Fruit fly (Drosophila melanogaster): ENCODE results near the gene CG14130.

The CG14130 gene

DNA sequence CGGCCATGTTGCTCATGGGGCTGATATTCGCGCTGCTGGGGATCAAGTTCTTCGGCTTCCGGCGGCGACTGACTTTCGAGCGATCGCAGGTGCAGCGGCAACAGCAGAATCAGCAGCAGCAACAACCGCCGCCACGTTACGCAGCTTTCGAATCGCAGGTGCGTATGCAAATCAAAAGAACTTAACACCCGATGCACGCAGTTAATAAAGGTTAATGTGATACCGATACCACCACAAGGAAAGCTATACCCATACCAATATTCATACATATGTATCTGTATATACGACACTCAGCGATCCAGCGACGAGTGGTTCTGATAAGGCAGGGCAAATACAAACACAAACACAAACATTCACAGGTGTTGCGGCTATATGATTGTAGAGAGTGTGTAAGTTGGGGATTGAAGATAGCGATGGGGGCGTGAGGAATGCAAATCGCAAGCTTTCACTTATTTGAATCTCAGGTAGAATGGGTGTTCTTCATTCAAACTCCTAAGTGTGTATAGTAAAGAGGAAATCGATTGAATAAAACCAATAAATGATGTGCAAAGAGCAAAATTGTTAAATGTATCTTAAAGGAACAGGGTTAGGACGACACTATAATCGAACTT lies 37.8 kb upstream of the CG14130 start:
- TF ChIP-seq rn (GFP tag; IDR thresholded peaks at IDR 0.05) (no peak), CG4496 (GFP tag; IDR thresholded peaks at IDR 0.05) (0 out of 3 replicates have a peak, but pooled peaks have one; percentile 28), EcR (GFP tag; optimal IDR thresholded peaks at IDR 0.05) (peak; percentile 7)

DNA sequence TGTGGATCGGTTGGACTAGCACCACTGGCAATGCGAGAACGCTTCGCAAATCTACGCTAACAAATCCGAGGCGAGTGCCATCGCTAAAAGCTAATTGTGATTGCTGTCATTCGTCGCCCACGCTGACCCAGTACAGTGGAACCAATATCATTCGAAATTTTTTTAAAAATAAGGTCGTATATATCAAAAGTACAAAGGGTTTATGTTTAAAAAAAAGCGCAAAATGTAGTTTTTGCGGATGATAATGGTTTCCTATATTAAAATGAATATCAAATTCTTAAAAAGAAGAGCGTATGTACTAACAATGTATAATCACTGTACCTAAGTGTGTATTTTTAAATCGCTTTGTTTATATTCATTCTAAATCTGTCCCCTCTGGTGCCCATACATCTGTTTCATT lies 30.0 kb upstream of the CG14130 start:
- TF ChIP-seq CG17806 (tag; optimal IDR thresholded peaks at IDR 0.05): no peak
- TF ChIP-seq CG15710 (tag; optimal IDR thresholded peaks at IDR 0.05): no peak
- no peak for TF ChIP-seq Snoo (tag; optimal IDR thresholded peaks at IDR 0.05)
- TF ChIP-seq CG32121 (GFP tag; IDR thresholded peaks at IDR 0.05): peak; percentile 85
- peak; percentile 48; the same call in 2 of the 3 replicates for TF ChIP-seq CG4496 (GFP tag; IDR thresholded peaks at IDR 0.05)
- TF ChIP-seq rn (GFP tag; IDR thresholded peaks at IDR 0.05): 0 out of 2 replicates have a peak, but pooled peaks have one; percentile 15
- peak; percentile 49 for TF ChIP-seq Ets98B (GFP tag; IDR thresholded peaks at IDR 0.05)
- no peak for TF ChIP-seq CG12605 (GFP tag; IDR thresholded peaks at IDR 0.05)

- no peak for TF ChIP-seq CG8159 (tag; optimal IDR thresholded peaks at IDR 0.05)
- TF ChIP-seq CG8301 (tag; optimal IDR thresholded peaks at IDR 0.05): no peak
- TF ChIP-seq CG32121 (GFP tag; IDR thresholded peaks at IDR 0.05): no peak
- no peak for TF ChIP-seq EcR (GFP tag; optimal IDR thresholded peaks at IDR 0.05)
These were observed 27.0 kb upstream of the CG14130 start for dm6 chr3L:11788195-11788594.

- TF ChIP-seq CG12605 (GFP tag; IDR thresholded peaks at IDR 0.05) (no peak), Ets98B (GFP tag; IDR thresholded peaks at IDR 0.05) (0 out of 2 replicates have a peak, but pooled peaks have one; percentile 4)
These were observed 26.3 kb upstream of the CG14130 start for dm6 chr3L:11788936-11789352.

dm6 chr3L:11789773-11790172 lies 25.5 kb upstream of the CG14130 start, which contains the start of gene Pi3K68D:
TSS of gene Pi3K68D (minus strand) at chr3L:11790013.
- TF ChIP-seq CG34367 (tag; optimal IDR thresholded peaks at IDR 0.05) (no peak), CG13204 (GFP tag; optimal IDR thresholded peaks at IDR 0.05) (no peak), CG17806 (tag; optimal IDR thresholded peaks at IDR 0.05) (peak; percentile 19), CG15710 (tag; optimal IDR thresholded peaks at IDR 0.05) (no peak), CG4496 (GFP tag; IDR thresholded peaks at IDR 0.05) (no peak), gl (tag; optimal IDR thresholded peaks at IDR 0.05) (no peak), Snoo (tag; optimal IDR thresholded peaks at IDR 0.05) (no peak), EcR (GFP tag; optimal IDR thresholded peaks at IDR 0.05) (no peak)

- TF ChIP-seq CG12605 (GFP tag; IDR thresholded peaks at IDR 0.05): no peak
- no peak for TF ChIP-seq CG34367 (tag; optimal IDR thresholded peaks at IDR 0.05)
- TF ChIP-seq Snoo (tag; optimal IDR thresholded peaks at IDR 0.05): no peak
- TF ChIP-seq CG8159 (tag; optimal IDR thresholded peaks at IDR 0.05): no peak
- no peak for TF ChIP-seq D1 (tag; optimal IDR thresholded peaks at IDR 0.05)
- no peak for TF ChIP-seq CG15710 (tag; optimal IDR thresholded peaks at IDR 0.05)
- TF ChIP-seq CG9948 (tag; optimal IDR thresholded peaks at IDR 0.05): no peak
- TF ChIP-seq Ets98B (GFP tag; IDR thresholded peaks at IDR 0.05): no peak
- TF ChIP-seq rn (GFP tag; IDR thresholded peaks at IDR 0.05): no peak
- no peak for TF ChIP-seq CG13204 (GFP tag; optimal IDR thresholded peaks at IDR 0.05)
- TF ChIP-seq CG14655 (GFP tag; optimal IDR thresholded peaks at IDR 0.05): no peak
- no peak for TF ChIP-seq fd96Ca (GFP tag; IDR thresholded peaks at IDR 0.05)
- no peak for TF ChIP-seq EcR (GFP tag; optimal IDR thresholded peaks at IDR 0.05)
- TF ChIP-seq CG8301 (tag; optimal IDR thresholded peaks at IDR 0.05): no peak
- no peak for TF ChIP-seq Pif1A (GFP tag; optimal IDR thresholded peaks at IDR 0.05)
- no peak for TF ChIP-seq CG32121 (GFP tag; IDR thresholded peaks at IDR 0.05)
- TF ChIP-seq CG4496 (GFP tag; IDR thresholded peaks at IDR 0.05): no peak
- TF ChIP-seq CG10348 (GFP tag; IDR thresholded peaks at IDR 0.05): no peak
- TF ChIP-seq CG17806 (tag; optimal IDR thresholded peaks at IDR 0.05): no peak
These were observed 21.9 kb upstream of the CG14130 start, which contains the start of the genes twy and CG10907 for dm6 chr3L:11793233-11793800. TSS of gene twy (minus strand) at chr3L:11793283. TSS of gene CG10907 (plus strand) at chr3L:11793514.

DNA sequence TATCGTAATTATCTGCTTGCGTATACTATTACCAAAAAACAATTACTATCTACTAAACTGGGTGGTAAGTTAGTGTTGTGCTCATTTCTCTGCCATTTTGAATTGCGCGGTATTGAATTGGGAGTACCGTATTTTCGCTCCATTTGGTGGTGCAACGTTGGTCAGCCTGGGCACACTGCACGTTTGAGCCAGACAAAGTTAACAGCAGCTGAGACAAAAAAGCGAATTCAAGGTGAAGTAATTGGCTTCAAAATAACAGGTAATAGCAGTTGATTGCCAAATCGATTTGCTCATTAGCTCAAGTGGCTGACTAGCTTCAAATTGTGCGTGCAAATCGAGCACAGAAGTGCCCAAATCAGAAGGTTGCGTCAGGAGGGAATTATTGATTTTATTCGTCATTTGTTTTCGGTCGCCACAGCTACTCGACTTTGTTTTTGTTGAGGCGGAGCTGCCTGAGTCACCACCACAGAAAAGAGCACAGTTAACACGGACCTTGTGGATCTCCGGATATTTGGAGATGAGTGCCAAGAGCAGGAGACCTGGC lies 19.7 kb upstream of the CG14130 start, which contains the start of gene Klp68D:
TSS of gene Klp68D (plus strand) at position 175 of the 544 bp plus-strand sequence.
- TF ChIP-seq Ets98B (GFP tag; IDR thresholded peaks at IDR 0.05) (no peak), Pif1A (GFP tag; optimal IDR thresholded peaks at IDR 0.05) (no peak), CG13204 (GFP tag; optimal IDR thresholded peaks at IDR 0.05) (no peak), CG17806 (tag; optimal IDR thresholded peaks at IDR 0.05) (no peak)
